Fruit fly (Drosophila melanogaster) whole organism, embryonic: Measurements from ENCODE around the gene CG34163.

Experiments
- Antp ChIP-seq: fragments of 200-800 bp; sonication (Bioruptor generic); optimal IDR thresholded peaks from 3 replicates; lab custom pipeline; 2016; ENCODE audit warnings: missing biosample characterization, missing genetic modification characterization
- CG11456 ChIP-seq: fragments of 200-800 bp; sonication (Bioruptor generic); IDR thresholded peaks from 3 replicates; pipeline ENCODE4 v1.3.6; 2022; ENCODE audit warnings: missing biosample characterization, missing genetic modification characterization
- CG11696 ChIP-seq: fragments of 200-800 bp; sonication (Bioruptor generic); IDR thresholded peaks from 2 replicates; pipeline ENCODE4 v1.3.6; 2022; ENCODE audit warnings: missing biosample characterization, missing genetic modification characterization
- CG15073 ChIP-seq: fragments of 200-800 bp; sonication (Bioruptor generic); optimal IDR thresholded peaks from 2 replicates; lab custom pipeline; 2016; ENCODE audit warnings: missing biosample characterization, missing genetic modification characterization
- CG16813 ChIP-seq: fragments of 200-800 bp; sonication (Bioruptor generic); IDR thresholded peaks from 3 replicates; pipeline ENCODE4 v1.3.6; 2022; ENCODE audit warnings: missing biosample characterization, missing genetic modification characterization; ENCODE audit not compliant: partially characterized antibody
- CG2120 ChIP-seq: fragments of 200-800 bp; sonication (Bioruptor generic); optimal IDR thresholded peaks from 3 replicates; lab custom pipeline; 2016; ENCODE audit warnings: missing biosample characterization, missing genetic modification characterization
- CG2712 ChIP-seq: fragments of 200-800 bp; optimal IDR thresholded peaks from 3 replicates; lab custom pipeline; 2019; ENCODE audit warnings: missing biosample characterization, mild to moderate bottlenecking, missing genetic modification characterization, moderate library complexity
- CG31365 ChIP-seq: fragments of 200-800 bp; sonication (Bioruptor generic); optimal IDR thresholded peaks from 2 replicates; lab custom pipeline; 2018; ENCODE audit warnings: missing biosample characterization, mild to moderate bottlenecking, missing genetic modification characterization
- CG3163 ChIP-seq: fragments of 200-800 bp; sonication (Bioruptor generic); optimal IDR thresholded peaks from 3 replicates; lab custom pipeline; 2016; ENCODE audit warnings: missing biosample characterization, missing genetic modification characterization
- CG3281 ChIP-seq: fragments of 200-800 bp; sonication (Bioruptor generic); optimal IDR thresholded peaks from 3 replicates; lab custom pipeline; 2017; ENCODE audit warnings: missing biosample characterization, mild to moderate bottlenecking, missing genetic modification characterization
- CG3407 ChIP-seq: fragments of 200-800 bp; sonication (Bioruptor generic); optimal IDR thresholded peaks from 2 replicates; lab custom pipeline; 2018; ENCODE audit warnings: missing biosample characterization, mild to moderate bottlenecking, missing genetic modification characterization
- CG34376 ChIP-seq: fragments of 200-800 bp; sonication (Bioruptor generic); optimal IDR thresholded peaks from 2 replicates; lab custom pipeline; 2018; ENCODE audit warnings: missing biosample characterization, mild to moderate bottlenecking, missing genetic modification characterization
- CG3995 ChIP-seq: fragments of 200-800 bp; sonication (Bioruptor generic); optimal IDR thresholded peaks from 3 replicates; lab custom pipeline; 2016; ENCODE audit warnings: missing biosample characterization, missing genetic modification characterization
- CG42726 ChIP-seq: fragments of 200-800 bp; sonication (Bioruptor generic); IDR thresholded peaks from 2 replicates; pipeline ENCODE4 v1.3.6; 2022; ENCODE audit warnings: missing biosample characterization, missing genetic modification characterization; ENCODE audit not compliant: partially characterized antibody
- CG5953 ChIP-seq: fragments of 200-800 bp; sonication (Bioruptor generic); IDR thresholded peaks from 2 replicates; pipeline ENCODE4 v1.3.6; 2022; ENCODE audit warnings: missing biosample characterization, missing genetic modification characterization
- CG8281 ChIP-seq: fragments of 200-800 bp; sonication (Bioruptor generic); optimal IDR thresholded peaks from 2 replicates; lab custom pipeline; 2018; ENCODE audit warnings: missing biosample characterization, mild to moderate bottlenecking, missing genetic modification characterization, moderate library complexity
- CG9797 ChIP-seq: fragments of 200-800 bp; sonication (Bioruptor generic); optimal IDR thresholded peaks from 3 replicates; lab custom pipeline; 2018; ENCODE audit warnings: missing biosample characterization, mild to moderate bottlenecking, missing genetic modification characterization
- Dip2 ChIP-seq: fragments of 200-800 bp; sonication (Bioruptor generic); IDR thresholded peaks from 2 replicates; pipeline ENCODE4 v1.3.6; 2022; ENCODE audit warnings: missing biosample characterization, missing genetic modification characterization
- Fer2 ChIP-seq: fragments of 200-800 bp; sonication (Bioruptor generic); optimal IDR thresholded peaks from 2 replicates; lab custom pipeline; 2018; ENCODE audit warnings: missing biosample characterization, mild to moderate bottlenecking, missing genetic modification characterization, moderate library complexity
- GATAe ChIP-seq: fragments of 200-800 bp; sonication (Bioruptor generic); conservative IDR thresholded peaks from 2 replicates; pipeline ENCODE4 v1.3.6; 2022; ENCODE audit warnings: missing biosample characterization, missing genetic modification characterization
- H2.0 ChIP-seq: fragments of 200-800 bp; sonication (Bioruptor generic); IDR thresholded peaks from 2 replicates; pipeline ENCODE4 v1.3.6; 2022; ENCODE audit warnings: missing biosample characterization, missing genetic modification characterization
- HmgD ChIP-seq: fragments of 200-800 bp; sonication (Bioruptor generic); optimal IDR thresholded peaks from 3 replicates; lab custom pipeline; 2016; ENCODE audit warnings: missing biosample characterization, missing genetic modification characterization
- Hr39 ChIP-seq: fragments of >200 bp; optimal IDR thresholded peaks from 2 replicates; lab custom pipeline; 2017
- Lim3 ChIP-seq: fragments of 200-800 bp; sonication (Bioruptor generic); IDR thresholded peaks from 2 replicates; pipeline ENCODE4 v1.3.6; 2022; ENCODE audit warnings: missing biosample characterization, missing genetic modification characterization
- Lpt ChIP-seq: fragments of >200 bp; optimal IDR thresholded peaks from 2 replicates; lab custom pipeline; 2018; ENCODE audit warnings: missing biosample characterization, missing genetic modification characterization
- NC2β ChIP-seq: fragments of 200-800 bp; sonication (Bioruptor generic); optimal IDR thresholded peaks from 2 replicates; lab custom pipeline; 2016; ENCODE audit warnings: missing biosample characterization, missing genetic modification characterization
- Nf-YA ChIP-seq: fragments of 200-800 bp; sonication (Bioruptor generic); IDR thresholded peaks from 2 replicates; pipeline ENCODE4 v1.3.6; 2022; ENCODE audit warnings: missing biosample characterization, missing genetic modification characterization
- Ptx1 ChIP-seq: fragments of 200-800 bp; sonication (Bioruptor generic); IDR thresholded peaks from 2 replicates; pipeline ENCODE4 v1.3.6; 2022; ENCODE audit warnings: missing biosample characterization, missing genetic modification characterization
- Side ChIP-seq: fragments of 200-800 bp; sonication (Bioruptor generic); optimal IDR thresholded peaks from 2 replicates; lab custom pipeline; 2016; ENCODE audit warnings: missing biosample characterization, missing genetic modification characterization
- Sry-β ChIP-seq: fragments of 200-800 bp; sonication (Bioruptor generic); optimal IDR thresholded peaks from 2 replicates; lab custom pipeline; 2018; ENCODE audit warnings: missing biosample characterization, mild to moderate bottlenecking, missing genetic modification characterization, moderate library complexity
- Xrp1 ChIP-seq: fragments of 200-800 bp; sonication (Bioruptor generic); IDR thresholded peaks from 2 replicates; pipeline ENCODE4 v1.3.6; 2022; ENCODE audit warnings: missing biosample characterization, missing genetic modification characterization
- abd-A ChIP-seq: fragments of 200-800 bp; sonication (Bioruptor generic); optimal IDR thresholded peaks from 3 replicates; lab custom pipeline; 2019; ENCODE audit warnings: missing biosample characterization, mild to moderate bottlenecking, missing genetic modification characterization, moderate library complexity
- cad ChIP-seq: fragments of >200 bp; optimal IDR thresholded peaks from 2 replicates; lab custom pipeline; 2017; ENCODE audit warnings: missing biosample characterization, missing genetic modification characterization
- esg ChIP-seq: fragments of 200-800 bp; sonication (Bioruptor generic); conservative IDR thresholded peaks from 2 replicates; pipeline ENCODE4 v1.3.6; 2022; ENCODE audit warnings: missing biosample characterization, missing genetic modification characterization
- fru ChIP-seq: fragments of >200 bp; optimal IDR thresholded peaks from 2 replicates; lab custom pipeline; 2017
- grau ChIP-seq: fragments of 200-800 bp; optimal IDR thresholded peaks from 3 replicates; lab custom pipeline; 2019; ENCODE audit warnings: missing biosample characterization, mild to moderate bottlenecking, missing genetic modification characterization, moderate library complexity
- gsb ChIP-seq: fragments of 200-800 bp; sonication (Bioruptor generic); IDR thresholded peaks from 2 replicates; pipeline ENCODE4 v1.3.6; 2022; ENCODE audit warnings: missing biosample characterization, missing genetic modification characterization
- gt ChIP-seq: fragments of 200-800 bp; sonication (Bioruptor generic); IDR thresholded peaks from 2 replicates; pipeline ENCODE4 v1.3.6; 2022; ENCODE audit warnings: missing biosample characterization, missing genetic modification characterization
- hbn ChIP-seq: fragments of 200-800 bp; sonication (Bioruptor generic); IDR thresholded peaks from 2 replicates; pipeline ENCODE4 v1.3.6; 2022; ENCODE audit warnings: missing biosample characterization, missing genetic modification characterization; ENCODE audit not compliant: partially characterized antibody
- inv ChIP-seq: fragments of 200-800 bp; sonication (Bioruptor generic); IDR thresholded peaks from 2 replicates; pipeline ENCODE4 v1.3.6; 2022; ENCODE audit warnings: missing biosample characterization, missing genetic modification characterization; ENCODE audit not compliant: partially characterized antibody
- jumu ChIP-seq: fragments of 200-800 bp; sonication (Bioruptor generic); optimal IDR thresholded peaks from 3 replicates; lab custom pipeline; 2016; ENCODE audit warnings: missing biosample characterization, missing genetic modification characterization
- kni ChIP-seq: fragments of 200-800 bp; sonication (Bioruptor generic); optimal IDR thresholded peaks from 3 replicates; lab custom pipeline; 2017; ENCODE audit warnings: mild to moderate bottlenecking, missing biosample characterization, missing genetic modification reagents, missing genetic modification characterization
- lmd ChIP-seq: fragments of 200-800 bp; sonication (Bioruptor generic); IDR thresholded peaks from 2 replicates; pipeline ENCODE4 v1.3.6; 2022; ENCODE audit warnings: missing biosample characterization, missing genetic modification characterization
- maf-S ChIP-seq: fragments of 200-800 bp; sonication (Bioruptor generic); optimal IDR thresholded peaks from 2 replicates; lab custom pipeline; 2016; ENCODE audit warnings: missing biosample characterization, missing genetic modification characterization
- nom ChIP-seq: fragments of 200-800 bp; sonication (Bioruptor generic); optimal IDR thresholded peaks from 2 replicates; lab custom pipeline; 2017; ENCODE audit warnings: missing biosample characterization, missing genetic modification characterization, mild to moderate bottlenecking, moderate library complexity, missing genetic modification reagents
- oc ChIP-seq: fragments of 200-800 bp; sonication (Bioruptor generic); optimal IDR thresholded peaks from 2 replicates; lab custom pipeline; 2018; ENCODE audit warnings: missing biosample characterization, mild to moderate bottlenecking, missing genetic modification characterization, moderate library complexity
- odd ChIP-seq: fragments of 200-800 bp; sonication (Bioruptor generic); optimal IDR thresholded peaks from 2 replicates; lab custom pipeline; 2017; ENCODE audit warnings: missing biosample characterization, mild to moderate bottlenecking, missing genetic modification characterization
- pzg ChIP-seq: fragments of 200-800 bp; sonication (Bioruptor generic); optimal IDR thresholded peaks from 3 replicates; lab custom pipeline; 2018; ENCODE audit warnings: missing biosample characterization, mild to moderate bottlenecking, missing genetic modification characterization, moderate library complexity
- sens-2 ChIP-seq: fragments of 200-800 bp; sonication (Bioruptor generic); IDR thresholded peaks from 2 replicates; pipeline ENCODE4 v1.3.6; 2022; ENCODE audit warnings: missing biosample characterization, missing genetic modification characterization
- sisA ChIP-seq: fragments of 200-800 bp; sonication (Bioruptor generic); IDR thresholded peaks from 2 replicates; pipeline ENCODE4 v1.3.6; 2022; ENCODE audit warnings: missing biosample characterization, missing genetic modification characterization
- stc ChIP-seq: fragments of 200-800 bp; sonication (Bioruptor generic); IDR thresholded peaks from 2 replicates; pipeline ENCODE4 v1.3.6; 2022; ENCODE audit warnings: missing biosample characterization, missing genetic modification characterization
- tio ChIP-seq: fragments of 200-800 bp; sonication (Bioruptor generic); optimal IDR thresholded peaks from 2 replicates; lab custom pipeline; 2017; ENCODE audit warnings: missing biosample characterization, missing genetic modification characterization, inconsistent platforms
- vfl ChIP-seq: fragments of 200-800 bp; sonication (Bioruptor generic); optimal IDR thresholded peaks from 2 replicates; lab custom pipeline; 2016; ENCODE audit warnings: missing biosample characterization, missing genetic modification characterization
- vvl ChIP-seq: fragments of 200-800 bp; sonication (Bioruptor generic); IDR thresholded peaks from 2 replicates; pipeline ENCODE4 v1.3.6; 2022; ENCODE audit warnings: missing biosample characterization, missing genetic modification characterization

CG34163 gene

dm6 chr2L:12021193-12021592, 33.1 kb downstream of the CG34163 start (continued):
- TF ChIP-seq GATAe (no peak), cad (GFP tag; lab: Kevin White, UChicago) (no peak), abd-A (no peak), maf-S (no peak), gsb (GFP tag; lab: Robert Waterston, UW) (no peak), kni (GFP tag; lab: Kevin White, UChicago) (peak; percentile 31), vvl (peak; percentile 45), Antp (GFP tag; lab: Kevin White, UChicago) (no peak), Lpt (GFP tag; lab: Kevin White, UChicago) (no peak), Xrp1 (GFP tag; lab: Robert Waterston, UW) (peak; percentile 72), sens-2 (GFP tag; lab: Robert Waterston, UW) (no peak), esg (GFP tag; lab: Robert Waterston, UW) (no peak), stc (no peak), Dip2 (GFP tag; lab: Robert Waterston, UW) (no peak), pzg (GFP tag; lab: Kevin White, UChicago) (no peak), NC2β (GFP tag; lab: Kevin White, UChicago) (peak; percentile 52), CG31365 (tag; lab: Kevin White, UChicago) (peak; percentile 1), inv (GFP tag; lab: Robert Waterston, UW) (no peak), CG34376 (peak; percentile 40), Nf-YA (GFP tag; lab: Robert Waterston, UW) (no peak), Side (no peak), jumu (no peak), CG3281 (peak; percentile 80), CG5953 (GFP tag; lab: Robert Waterston, UW) (no peak), CG11696 (GFP tag; lab: Robert Waterston, UW) (no peak), CG3163 (GFP tag; lab: Kevin White, UChicago) (no peak), lmd (no peak), CG2712 (tag; lab: Kevin White, UChicago) (peak; percentile 26), H2.0 (GFP tag; lab: Robert Waterston, UW) (no peak), CG42726 (GFP tag; lab: Robert Waterston, UW) (no peak), CG3407 (GFP tag; lab: Kevin White, UChicago) (peak; percentile 87), Lim3 (no peak), tio (GFP tag; lab: Kevin White, UChicago) (no peak), Ptx1 (no peak), HmgD (GFP tag; lab: Kevin White, UChicago) (no peak), CG9797 (GFP tag; lab: Kevin White, UChicago) (no peak), hbn (GFP tag; lab: Robert Waterston, UW) (no peak), grau (tag; lab: Kevin White, UChicago) (peak; percentile 60), CG16813 (GFP tag; lab: Robert Waterston, UW) (no peak), sisA (GFP tag; lab: Robert Waterston, UW) (no peak), CG2120 (GFP tag; lab: Kevin White, UChicago) (peak; percentile 52), Hr39 (lab: Kevin White, UChicago) (no peak), Fer2 (tag; lab: Kevin White, UChicago) (peak; percentile 0), CG11456 (GFP tag; lab: Robert Waterston, UW) (no peak), gt (GFP tag; lab: Robert Waterston, UW) (no peak), vfl (GFP tag; lab: Kevin White, UChicago) (no peak), CG3995 (GFP tag; lab: Kevin White, UChicago) (no peak), odd (GFP tag; lab: Kevin White, UChicago) (peak; percentile 71), oc (no peak), fru (lab: Kevin White, UChicago) (no peak), CG8281 (tag; lab: Kevin White, UChicago) (peak; percentile 33), CG15073 (GFP tag; lab: Kevin White, UChicago) (peak; percentile 19), Sry-β (GFP tag; lab: Kevin White, UChicago) (no peak), nom (no peak)
